Worm (Caenorhabditis elegans): ENCODE results near the gene crn-7.

crn-7 gene

DNA sequence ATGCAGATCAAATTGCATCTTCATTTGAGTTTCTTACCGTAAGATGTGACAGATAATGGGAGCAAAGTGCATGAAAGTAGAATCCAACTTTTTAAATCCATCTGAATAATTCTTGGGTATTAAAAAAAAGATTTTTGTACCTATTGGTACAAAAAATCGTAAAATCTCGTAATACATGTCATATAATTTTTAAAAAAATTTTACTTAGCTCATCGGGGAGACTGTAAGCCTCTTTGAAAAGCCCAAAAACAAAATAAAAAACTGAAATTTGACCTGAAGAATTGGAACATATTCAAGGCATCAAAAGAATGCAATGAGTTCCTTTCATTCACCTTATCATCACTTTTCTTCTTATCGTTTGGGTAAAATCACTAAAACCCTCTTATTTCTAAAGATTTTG lies 7.5 kb downstream of the crn-7 start, which contains the start of gene clec-160:
clec-160 (minus strand) TSS at position 101 of the 400 bp plus-strand sequence.
- TF ChIP-seq hlh-8 (tag; optimal IDR thresholded peaks at IDR 0.05) (no peak), pha-2 (tag; optimal IDR thresholded peaks at IDR 0.05) (no peak), dve-1 (tag; optimal IDR thresholded peaks at IDR 0.05) (no peak), gmeb-2 (tag; optimal IDR thresholded peaks at IDR 0.05) (no peak), pat-9 (tag; optimal IDR thresholded peaks at IDR 0.05) (no peak), nhr-11 (tag; optimal IDR thresholded peaks at IDR 0.05) (no peak), pros-1 (tag; optimal IDR thresholded peaks at IDR 0.05) (no peak), fkh-6 (tag; optimal IDR thresholded peaks at IDR 0.05) (no peak), tbx-2 (tag; optimal IDR thresholded peaks at IDR 0.05) (no peak), ceh-14 (tag; optimal IDR thresholded peaks at IDR 0.05) (no peak), ceh-30 (tag; optimal IDR thresholded peaks at IDR 0.05) (no peak), ets-4 (tag; optimal IDR thresholded peaks at IDR 0.05) (no peak), hlh-15 (tag; optimal IDR thresholded peaks at IDR 0.05) (no peak), unc-3 (GFP tag; conservative IDR thresholded peaks at IDR 0.05) (no peak), unc-3 (tag; optimal IDR thresholded peaks at IDR 0.05) (no peak), dmd-4 (tag; optimal IDR thresholded peaks at IDR 0.05; ENCODE audit: borderline replicate concordance) (no peak), mec-3 (tag; optimal IDR thresholded peaks at IDR 0.05; ENCODE audit: borderline replicate concordance) (no peak), ama-1 (optimal IDR thresholded peaks at IDR 0.05) (no peak), C38D4.7 (GFP tag; optimal IDR thresholded peaks at IDR 0.05) (no peak)

- TF ChIP-seq ceh-18 (tag; optimal IDR thresholded peaks at IDR 0.05) = no peak
- TF ChIP-seq dmd-4 (tag; optimal IDR thresholded peaks at IDR 0.05; ENCODE audit: borderline replicate concordance) = no peak
- TF ChIP-seq sox-2 (GFP tag; IDR thresholded peaks at IDR 0.05) = no peak
- TF ChIP-seq ceh-24 (tag; optimal IDR thresholded peaks at IDR 0.05) = no peak
- TF ChIP-seq ztf-16 (tag; optimal IDR thresholded peaks at IDR 0.05) = no peak
- TF ChIP-seq hlh-15 (tag; optimal IDR thresholded peaks at IDR 0.05) = no peak
- TF ChIP-seq ceh-9 (tag; optimal IDR thresholded peaks at IDR 0.05) = no peak
- TF ChIP-seq lin-11 (tag; optimal IDR thresholded peaks at IDR 0.05) = no peak
- TF ChIP-seq ceh-22 (tag; optimal IDR thresholded peaks at IDR 0.05) = no peak
- TF ChIP-seq pax-1 (tag; optimal IDR thresholded peaks at IDR 0.05) = no peak
- TF ChIP-seq odd-2 (tag; optimal IDR thresholded peaks at IDR 0.05) = no peak
- TF ChIP-seq fkh-10 (GFP tag; optimal IDR thresholded peaks at IDR 0.05) = no peak
Measured at ce11 chrIII:8278801-8279200, 10.5 kb downstream of the crn-7 start, which contains the start of gene mig-10. Gene mig-10, plus strand, starts transcription at chrIII:8279101.

ce11 chrIII:8279567-8279966 lies 11.2 kb downstream of the crn-7 start:
- TF ChIP-seq F13H6.1 (tag; optimal IDR thresholded peaks at IDR 0.05) (no peak), unc-55 (GFP tag; optimal IDR thresholded peaks at IDR 0.05) (peak; percentile 19), elt-2 (tag; optimal IDR thresholded peaks at IDR 0.05) (peak; percentile 21), syd-9 (tag; optimal IDR thresholded peaks at IDR 0.05) (no peak), ceh-9 (tag; optimal IDR thresholded peaks at IDR 0.05) (no peak), unc-42 (tag; optimal IDR thresholded peaks at IDR 0.05) (peak; percentile 55), ceh-18 (tag; optimal IDR thresholded peaks at IDR 0.05) (no peak)

DNA sequence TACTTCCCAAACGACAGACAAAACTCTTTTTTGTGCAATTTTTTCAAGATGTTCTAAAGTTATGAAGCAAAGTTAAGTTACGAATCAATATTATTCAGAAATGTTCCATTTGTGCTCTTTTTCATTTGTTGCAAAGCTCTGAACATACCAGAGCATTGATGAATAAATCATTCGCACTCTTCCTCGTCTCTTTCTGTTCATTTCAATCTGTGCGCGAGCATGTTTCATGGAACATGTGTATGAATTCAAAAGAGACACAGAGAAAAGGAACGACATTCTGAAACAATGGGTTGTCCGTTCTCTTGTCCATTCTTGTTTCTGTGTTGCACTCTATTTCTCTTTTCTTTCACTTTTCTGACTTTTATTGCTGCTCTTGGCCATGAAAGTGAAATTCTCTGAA lies 12.0 kb downstream of the crn-7 start:
- no peak for TF ChIP-seq sdc-2 (tag; optimal IDR thresholded peaks at IDR 0.05)
- peak; percentile 11 for TF ChIP-seq ceh-31 (tag; optimal IDR thresholded peaks at IDR 0.05)

DNA sequence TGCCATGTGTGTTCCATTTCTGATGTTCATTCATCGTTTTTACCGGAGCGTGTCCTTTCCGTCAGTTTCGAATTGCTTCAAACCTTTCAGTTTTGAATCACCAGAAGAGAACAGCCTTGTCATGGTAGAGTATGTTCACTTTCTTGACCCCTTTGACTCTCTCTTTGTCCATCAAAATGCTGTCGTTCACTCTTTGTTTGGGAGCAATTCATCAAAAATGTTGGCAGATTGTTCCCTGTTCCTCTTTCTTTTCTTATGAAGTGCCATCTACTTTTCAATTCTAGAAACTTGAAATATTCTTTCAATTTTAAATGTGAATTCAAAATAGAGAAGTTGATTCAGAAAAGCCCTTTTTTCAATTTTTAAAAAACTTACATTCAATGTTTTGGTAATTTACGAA lies 13.0 kb downstream of the crn-7 start:
- TF ChIP-seq ceh-19 (GFP tag; optimal IDR thresholded peaks at IDR 0.05) (no peak), unc-86 (tag; optimal IDR thresholded peaks at IDR 0.05) (no peak), lin-11 (tag; optimal IDR thresholded peaks at IDR 0.05) (no peak), T23F11.4 (GFP tag; optimal IDR thresholded peaks at IDR 0.05) (no peak), che-1 (tag; optimal IDR thresholded peaks at IDR 0.05) (no peak), C38D4.7 (GFP tag; optimal IDR thresholded peaks at IDR 0.05) (no peak), ceh-24 (tag; optimal IDR thresholded peaks at IDR 0.05) (no peak), ets-4 (tag; optimal IDR thresholded peaks at IDR 0.05) (no peak), odd-2 (tag; optimal IDR thresholded peaks at IDR 0.05) (no peak), ztf-16 (tag; optimal IDR thresholded peaks at IDR 0.05) (no peak), sdc-2 (tag; optimal IDR thresholded peaks at IDR 0.05) (no peak), ceh-30 (tag; optimal IDR thresholded peaks at IDR 0.05) (no peak), fkh-6 (tag; optimal IDR thresholded peaks at IDR 0.05) (no peak), madf-2 (tag; optimal IDR thresholded peaks at IDR 0.05) (no peak), pha-4 (tag; optimal IDR thresholded peaks at IDR 0.05) (no peak), ceh-18 (tag; optimal IDR thresholded peaks at IDR 0.05) (no peak), tbx-2 (tag; optimal IDR thresholded peaks at IDR 0.05) (no peak), C08G9.2 (tag; optimal IDR thresholded peaks at IDR 0.05) (no peak), fax-1 (tag; optimal IDR thresholded peaks at IDR 0.05) (no peak), pros-1 (tag; optimal IDR thresholded peaks at IDR 0.05) (no peak)

Data from whole organism, late embryonic.